Worm (Caenorhabditis elegans) whole organism, mixed stage, embryonic: Measurements from ENCODE around the gene far-5.

Experiments used
- M03D4.4 ChIP-seq: sonication (generic microtip); optimal IDR thresholded peaks from 2 replicates; lab custom pipeline; 2017; ENCODE audit warnings: mild to moderate bottlenecking, missing genetic modification characterization, missing compliant biosample characterization
- ceh-39 ChIP-seq: fragments of 150-350 bp; optimal IDR thresholded peaks from 2 replicates; lab custom pipeline; 2014; ENCODE audit warnings: missing biosample characterization, missing genetic modification characterization
- ceh-83 ChIP-seq: fragments of 200-800 bp; sonication (Bioruptor generic); optimal IDR thresholded peaks from 2 replicates; lab custom pipeline; 2018; ENCODE audit warnings: mild to moderate bottlenecking, missing genetic modification characterization, missing compliant biosample characterization
- elt-3 ChIP-seq: fragments of 150-350 bp; optimal IDR thresholded peaks from 2 replicates; lab custom pipeline; 2014; ENCODE audit warnings: missing biosample characterization, missing genetic modification characterization
- lsy-2 ChIP-seq: fragments of 150-350 bp; optimal IDR thresholded peaks from 2 replicates; lab custom pipeline; 2014; ENCODE audit warnings: missing biosample characterization, missing genetic modification characterization
- nhr-12 ChIP-seq: fragments of 150-350 bp; optimal IDR thresholded peaks from 2 replicates; lab custom pipeline; 2014; ENCODE audit warnings: missing biosample characterization, missing genetic modification characterization
- nhr-28 ChIP-seq: fragments of 150-350 bp; optimal IDR thresholded peaks from 2 replicates; lab custom pipeline; 2014; ENCODE audit warnings: missing biosample characterization, missing genetic modification characterization
- unc-120 ChIP-seq: sonication (generic microtip); optimal IDR thresholded peaks from 2 replicates; lab custom pipeline; 2017; ENCODE audit warnings: missing genetic modification characterization, missing compliant biosample characterization; ENCODE audit not compliant: poor library complexity, severe bottlenecking
- unc-62 ChIP-seq: fragments of 150-350 bp; optimal IDR thresholded peaks from 2 replicates; lab custom pipeline; 2014; ENCODE audit warnings: missing biosample characterization, missing genetic modification reagents, missing genetic modification characterization

DNA sequence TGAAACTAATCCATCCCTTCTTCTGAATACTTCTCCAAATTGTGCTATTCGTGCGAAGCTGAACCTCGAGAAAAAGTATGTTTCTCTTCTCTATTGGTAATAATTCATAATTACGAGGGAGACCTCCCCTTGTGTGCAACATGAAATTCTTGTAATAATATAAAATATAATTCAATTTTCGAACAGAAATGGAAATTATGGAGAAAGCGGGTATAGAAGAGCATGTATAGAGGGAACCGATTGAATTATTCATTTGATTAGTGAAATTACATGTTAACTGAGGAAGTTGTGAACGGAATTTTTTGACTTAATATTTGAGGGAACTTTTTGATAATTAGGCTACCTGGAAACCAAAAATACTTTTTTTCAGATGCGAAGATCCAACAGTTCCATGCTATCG is 33.5 kb downstream of the far-5 start:
- TF ChIP-seq elt-3 (tag; lab: Kevin White, UChicago) (no peak), unc-120 (no peak), nhr-28 (no peak), M03D4.4 (tag; lab: Kevin White, UChicago) (no peak), ceh-39 (tag; lab: Kevin White, UChicago) (no peak), unc-62 (no peak), nhr-12 (tag; lab: Kevin White, UChicago) (no peak), ceh-83 (no peak), lsy-2 (no peak)
